Fruit fly (Drosophila melanogaster) whole organism, wandering third instar larva: Measurements from ENCODE around the gene Phf5a.

Experiments
- Abd-B ChIP-seq: fragments of >200 bp; optimal IDR thresholded peaks from 2 replicates; lab custom pipeline; 2017; ENCODE audit warnings: missing biosample characterization, missing genetic modification characterization
- CG32264 ChIP-seq: fragments of 200-800 bp; sonication (Bioruptor generic); optimal IDR thresholded peaks from 2 replicates; lab custom pipeline; 2016; ENCODE audit warnings: missing biosample characterization, missing genetic modification characterization
- CG9705 ChIP-seq: fragments of 200-800 bp; sonication (Bioruptor generic); optimal IDR thresholded peaks from 2 replicates; lab custom pipeline; 2018; ENCODE audit warnings: missing biosample characterization, mild to moderate bottlenecking, missing genetic modification characterization
- CrebA ChIP-seq: fragments of 200-800 bp; sonication (Bioruptor generic); optimal IDR thresholded peaks from 2 replicates; lab custom pipeline; 2016; ENCODE audit warnings: missing biosample characterization, mild to moderate bottlenecking, missing genetic modification characterization, borderline replicate concordance
- Dfd ChIP-seq: fragments of >200 bp; optimal IDR thresholded peaks from 2 replicates; lab custom pipeline; 2017; ENCODE audit warnings: missing biosample characterization, missing genetic modification characterization
- GATAd ChIP-seq: sonication (Bioruptor generic); optimal IDR thresholded peaks from 2 replicates; lab custom pipeline; 2016; ENCODE audit warnings: missing biosample characterization, missing genetic modification characterization
- HLH106 ChIP-seq: fragments of 200-800 bp; optimal IDR thresholded peaks from 3 replicates; lab custom pipeline; 2019; ENCODE audit warnings: missing biosample characterization, mild to moderate bottlenecking, missing genetic modification characterization, moderate library complexity
- Hr83 ChIP-seq: fragments of 200-300 bp; sonication (Bioruptor generic); optimal IDR thresholded peaks from 2 replicates; lab custom pipeline; 2016; ENCODE audit warnings: missing biosample characterization, mild to moderate bottlenecking, missing genetic modification characterization, moderate library complexity; ENCODE audit not compliant: poor library complexity, severe bottlenecking
- OdsH ChIP-seq: fragments of 200-800 bp; sonication (Bioruptor generic); optimal IDR thresholded peaks from 2 replicates; lab custom pipeline; 2016; ENCODE audit warnings: missing biosample characterization, mild to moderate bottlenecking, missing genetic modification characterization
- Rel ChIP-seq, 2 experiments: fragments of 200-800 bp; sonication (Bioruptor generic) in 1 of 2; optimal IDR thresholded peaks; 2 replicates in 1 of 2; 3 replicates in 1 of 2; lab custom pipeline; 2016 to 2019; ENCODE audit warnings: mild to moderate bottlenecking in 2 of 2, missing biosample characterization in 2 of 2, missing genetic modification characterization in 2 of 2, moderate library complexity in 1 of 2
- Sp1 ChIP-seq: fragments of 200-800 bp; sonication (Bioruptor generic); optimal IDR thresholded peaks from 3 replicates; lab custom pipeline; 2019; ENCODE audit warnings: missing biosample characterization, mild to moderate bottlenecking, missing genetic modification characterization, moderate library complexity
- br ChIP-seq: fragments of 200-800 bp; sonication (Bioruptor generic); optimal IDR thresholded peaks from 2 replicates; lab custom pipeline; 2016; ENCODE audit warnings: missing biosample characterization, missing genetic modification characterization
- brk ChIP-seq: fragments of 200-800 bp; sonication (Bioruptor generic); optimal IDR thresholded peaks from 2 replicates; lab custom pipeline; 2016; ENCODE audit warnings: missing biosample characterization, mild to moderate bottlenecking, missing genetic modification characterization
- dl ChIP-seq, 2 experiments: fragments of 175-275, 200-275 bp in 1 of 2; fragments of 200-275 bp in 1 of 2; sonication (Bioruptor generic); optimal IDR thresholded peaks; lab custom pipeline; 2018; ENCODE audit warnings: mild to moderate bottlenecking in 2 of 2, missing biosample characterization in 2 of 2, missing genetic modification characterization in 2 of 2, moderate library complexity in 2 of 2; ENCODE audit not compliant: partially characterized antibody in 2 of 2, insufficient read depth in 1 of 2
- foxo ChIP-seq, 2 experiments: fragments of 200-800 bp; sonication (Bioruptor generic); optimal IDR thresholded peaks; 2 replicates in 1 of 2; 3 replicates in 1 of 2; lab custom pipeline; 2016 to 2017; ENCODE audit warnings: missing biosample characterization in 2 of 2, missing genetic modification characterization in 2 of 2
- h ChIP-seq: fragments of 200-800 bp; sonication (Bioruptor generic); optimal IDR thresholded peaks from 3 replicates; lab custom pipeline; 2016; ENCODE audit warnings: missing biosample characterization, mild to moderate bottlenecking, missing genetic modification characterization
- jim ChIP-seq: fragments of 175-275, 200-325 bp; sonication (Bioruptor generic); optimal IDR thresholded peaks from 2 replicates; lab custom pipeline; 2016; ENCODE audit warnings: missing biosample characterization, mild to moderate bottlenecking, missing genetic modification characterization
- lola ChIP-seq: fragments of >200 bp; optimal IDR thresholded peaks from 2 replicates; lab custom pipeline; 2017; ENCODE audit warnings: missing biosample characterization, missing genetic modification characterization
- pan ChIP-seq: fragments of >200 bp; optimal IDR thresholded peaks from 2 replicates; lab custom pipeline; 2017
- rgr ChIP-seq: fragments of 200-800 bp; sonication (Bioruptor generic); optimal IDR thresholded peaks from 3 replicates; lab custom pipeline; 2016; ENCODE audit warnings: missing biosample characterization, mild to moderate bottlenecking, missing genetic modification characterization
- sv ChIP-seq: fragments of 200-800 bp; sonication (Bioruptor generic); optimal IDR thresholded peaks from 3 replicates; lab custom pipeline; 2016; ENCODE audit warnings: missing biosample characterization, missing genetic modification characterization
- tai ChIP-seq: sonication (Bioruptor generic); optimal IDR thresholded peaks from 2 replicates; lab custom pipeline; 2016; ENCODE audit warnings: missing biosample characterization, missing genetic modification characterization

The Phf5a gene

DNA sequence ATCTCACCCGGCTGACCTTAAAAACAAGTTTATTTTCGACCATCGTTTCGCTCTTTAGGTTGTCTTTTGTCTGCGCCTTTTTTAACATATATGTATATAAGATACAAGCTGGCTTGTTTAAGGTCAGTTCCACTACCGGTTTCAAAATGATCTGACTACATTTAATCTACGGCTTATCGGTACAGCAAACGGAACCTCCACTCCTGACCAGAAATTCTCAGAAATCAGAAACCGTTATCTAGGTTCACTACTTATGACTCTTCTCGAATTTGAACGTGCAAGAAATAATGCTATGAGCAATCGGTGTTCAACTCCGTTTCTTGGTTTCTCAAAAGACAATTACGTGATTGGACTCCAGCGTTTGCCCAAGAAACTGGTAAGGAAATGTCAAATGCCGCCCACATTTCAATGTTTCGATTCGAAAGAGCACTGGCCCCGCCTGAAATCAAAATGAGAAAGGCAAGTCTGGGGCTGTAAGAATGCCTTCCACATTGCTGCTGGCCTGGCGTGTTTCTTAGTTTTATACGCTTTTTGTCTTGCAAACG, 20.5 kb downstream of the Phf5a start:
- TF ChIP-seq CG32264, result no peak
- no peak for TF ChIP-seq CrebA (GFP tag; lab: Kevin White, UChicago)
- TF ChIP-seq Hr83 (GFP tag; lab: Kevin White, UChicago), result no peak

DNA sequence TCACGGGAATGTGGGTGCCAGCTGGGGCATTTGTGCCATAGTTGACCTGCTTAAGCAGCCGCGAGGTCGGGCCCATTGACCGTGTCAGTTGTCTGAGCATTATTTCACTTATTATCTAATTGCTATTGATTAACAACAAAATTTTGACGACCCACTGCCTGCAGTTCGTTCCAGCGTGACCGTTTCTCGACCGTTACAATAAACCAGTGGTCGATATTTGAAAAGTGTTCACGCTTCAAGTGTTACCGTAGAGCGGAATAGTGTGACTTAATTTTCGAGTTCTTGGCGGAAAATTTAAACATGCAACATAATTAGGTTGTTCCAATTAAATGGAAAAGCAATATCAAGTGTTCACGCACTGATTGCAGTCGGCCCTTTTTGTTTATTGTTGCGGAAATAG, 23.1 kb downstream of the Phf5a start, which contains the start of gene HemK1:
TSS of gene HemK1 (minus strand) at position 190 of the 400 bp plus-strand sequence.
- peak; percentile 28 for TF ChIP-seq rgr (GFP tag; lab: Kevin White, UChicago)
- TF ChIP-seq Rel (GFP tag; optimal IDR thresholded peaks at IDR 0.05; lab: Kevin White, UChicago), result no peak
- peak; percentile 0 for TF ChIP-seq Rel (tag; optimal IDR thresholded peaks at IDR 0.05; lab: Kevin White, UChicago)
- no peak for TF ChIP-seq Abd-B (GFP tag; lab: Kevin White, UChicago)
- peak; percentile 8 for TF ChIP-seq h (GFP tag; lab: Kevin White, UChicago)
- no peak for TF ChIP-seq CrebA (GFP tag; lab: Kevin White, UChicago)

DNA sequence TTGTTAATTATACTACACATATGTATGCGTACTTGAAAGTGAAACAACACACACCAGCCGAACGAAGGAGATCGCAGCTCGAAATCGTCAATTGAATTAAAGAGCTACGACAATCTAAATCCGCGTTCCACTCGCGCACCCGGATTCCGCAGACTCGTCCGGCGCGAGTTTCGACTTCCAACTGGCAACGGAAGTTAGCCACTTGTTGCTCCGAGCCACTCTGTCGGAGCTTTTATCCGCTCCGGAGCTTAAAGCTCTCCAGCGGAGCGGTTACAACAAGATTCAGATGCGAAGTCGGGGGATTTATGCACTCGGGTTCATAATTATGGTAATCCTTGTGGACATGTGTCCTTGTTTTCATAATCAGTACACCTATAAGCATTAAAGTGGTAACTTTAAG, 25.1 kb downstream of the Phf5a start, which contains the start of gene Rchy1:
TSS of gene Rchy1 (minus strand) at position 173 of the 400 bp plus-strand sequence.
- TF ChIP-seq OdsH (GFP tag; lab: Kevin White, UChicago) (no peak), rgr (GFP tag; lab: Kevin White, UChicago) (peak; percentile 49), foxo (GFP tag; optimal IDR thresholded peaks at IDR 0.05; lab: Kevin White, UChicago) (no peak), GATAd (GFP tag; lab: Kevin White, UChicago) (no peak), pan (lab: Kevin White, UChicago) (no peak), h (GFP tag; lab: Kevin White, UChicago) (peak; percentile 35), CG32264 (no peak), dl (GFP tag; optimal IDR thresholded peaks at IDR 0.05; lab: Kevin White, UChicago; ENCODE audit: insufficient read depth in 1 of 2, partially characterized antibody in 2 of 2) (no peak), Abd-B (GFP tag; lab: Kevin White, UChicago) (no peak), Hr83 (GFP tag; lab: Kevin White, UChicago) (peak; percentile 45), lola (GFP tag; lab: Kevin White, UChicago) (no peak), Dfd (GFP tag; lab: Kevin White, UChicago) (no peak), Rel (GFP tag; optimal IDR thresholded peaks at IDR 0.05; lab: Kevin White, UChicago) (no peak), Rel (tag; optimal IDR thresholded peaks at IDR 0.05; lab: Kevin White, UChicago) (peak; percentile 79)
- TF ChIP-seq, all 38 proteins: peak for 4

DNA sequence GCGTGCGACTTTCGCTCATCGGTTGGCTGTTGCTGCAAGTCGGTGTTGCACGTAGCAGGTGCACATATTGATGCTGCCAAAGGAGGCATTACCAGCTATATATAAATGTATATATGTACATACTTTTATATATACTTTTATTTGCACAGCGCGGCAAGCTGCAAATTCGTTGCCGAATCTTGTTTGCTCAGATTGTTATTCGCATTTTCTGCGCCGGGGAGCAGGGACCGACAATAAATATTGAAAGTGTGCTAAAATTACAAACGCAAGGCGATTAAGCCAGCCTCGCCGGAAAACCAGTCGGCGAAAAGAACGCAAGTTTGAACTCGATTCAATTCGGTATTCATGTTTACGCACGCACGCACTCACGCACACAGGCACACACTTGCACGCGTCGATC, 25.9 kb downstream of the Phf5a start:
- peak; percentile 41 for TF ChIP-seq rgr (GFP tag; lab: Kevin White, UChicago)
- peak; percentile 27 for TF ChIP-seq CG9705 (GFP tag; lab: Kevin White, UChicago)
- peak; percentile 51 for TF ChIP-seq OdsH (GFP tag; lab: Kevin White, UChicago)
- no peak for TF ChIP-seq lola (GFP tag; lab: Kevin White, UChicago)
- peak; percentile 51 for TF ChIP-seq h (GFP tag; lab: Kevin White, UChicago)
- no peak for TF ChIP-seq sv (GFP tag; lab: Kevin White, UChicago)
- no peak for TF ChIP-seq Rel (GFP tag; optimal IDR thresholded peaks at IDR 0.05; lab: Kevin White, UChicago)
- TF ChIP-seq Rel (tag; optimal IDR thresholded peaks at IDR 0.05; lab: Kevin White, UChicago), result no peak
- TF ChIP-seq brk (GFP tag; lab: Kevin White, UChicago), result peak; percentile 30
- no peak for TF ChIP-seq foxo (GFP tag; optimal IDR thresholded peaks at IDR 0.05; lab: Kevin White, UChicago)
- peak; percentile 65 for TF ChIP-seq Hr83 (GFP tag; lab: Kevin White, UChicago)
- peak; percentile 34 for TF ChIP-seq Sp1 (GFP tag; lab: Kevin White, UChicago)
- peak; percentile 18 for TF ChIP-seq br (GFP tag; lab: Kevin White, UChicago)
- peak; percentile 16 for TF ChIP-seq HLH106 (tag; lab: Kevin White, UChicago)
- no peak for TF ChIP-seq CrebA (GFP tag; lab: Kevin White, UChicago)

DNA sequence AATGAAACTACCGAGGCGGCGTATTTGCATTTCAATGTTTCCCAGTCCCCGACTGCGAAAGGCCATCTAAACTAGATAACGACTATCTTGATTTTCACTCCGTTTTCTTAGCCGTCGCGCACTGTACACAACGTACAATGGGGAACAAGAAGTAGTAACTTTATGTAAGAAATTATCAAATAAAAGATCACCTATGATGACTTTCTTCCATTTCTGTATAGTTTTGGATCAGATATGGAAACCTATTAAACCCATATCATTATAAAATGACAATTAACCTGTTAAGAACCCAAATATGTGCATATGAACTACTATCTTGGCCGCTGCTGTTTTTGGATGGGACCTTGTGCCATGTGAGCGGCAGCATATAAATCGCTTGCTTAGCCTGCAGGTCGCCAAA, 26.4 kb downstream of the Phf5a start:
- TF ChIP-seq h (GFP tag; lab: Kevin White, UChicago) (no peak), foxo (GFP tag; optimal IDR thresholded peaks at IDR 0.05; lab: Kevin White, UChicago) (peak in 1 of 2 experiments; percentile 0)

DNA sequence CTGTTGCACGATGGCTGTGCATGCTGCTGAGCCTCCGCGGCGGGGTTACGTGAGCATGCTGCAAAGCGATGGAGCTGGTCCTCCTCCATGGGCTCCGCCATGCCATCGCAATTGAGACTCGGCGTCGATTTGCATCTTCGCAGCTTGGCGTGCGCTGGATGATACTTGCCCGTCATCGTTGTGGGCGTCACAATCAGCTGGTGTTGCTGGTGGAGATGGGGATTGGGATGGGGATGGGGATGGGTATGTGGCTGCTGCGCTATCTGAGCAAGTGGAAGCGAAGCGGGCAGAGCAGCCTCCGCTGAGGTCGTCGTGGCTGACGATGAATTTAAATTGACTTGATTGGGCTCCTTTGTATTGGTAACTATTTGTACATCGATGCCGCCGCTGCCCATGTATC, 27.3 kb downstream of the Phf5a start:
- TF ChIP-seq pan (lab: Kevin White, UChicago) (no peak), brk (GFP tag; lab: Kevin White, UChicago) (no peak), lola (GFP tag; lab: Kevin White, UChicago) (no peak), HLH106 (tag; lab: Kevin White, UChicago) (no peak), tai (no peak), foxo (GFP tag; optimal IDR thresholded peaks at IDR 0.05; lab: Kevin White, UChicago) (no peak), jim (GFP tag; lab: Kevin White, UChicago) (no peak), GATAd (GFP tag; lab: Kevin White, UChicago) (no peak)
- TF ChIP-seq, all 38 proteins: peak for 0
